Fruit fly (Drosophila melanogaster): ENCODE results near the gene Spn77Bc.

The Spn77Bc gene

dm6 chr3L:20385969-20386370, 43.5 kb downstream of the Spn77Bc start (continued):
- TF ChIP-seq CG4360 (GFP tag; IDR thresholded peaks at IDR 0.05) = no peak
- TF ChIP-seq CG5953 (GFP tag; IDR thresholded peaks at IDR 0.05) = no peak
- peak; percentile 13 for TF ChIP-seq Dek (tag; optimal IDR thresholded peaks at IDR 0.05)
- no peak for TF ChIP-seq Side (GFP tag; optimal IDR thresholded peaks at IDR 0.05)
- TF ChIP-seq Dref (GFP tag; IDR thresholded peaks at IDR 0.05) = 0 out of 2 replicates have a peak, but pooled peaks have one; percentile 15
- TF ChIP-seq CG15073 (GFP tag; optimal IDR thresholded peaks at IDR 0.05) = no peak
- TF ChIP-seq crp (GFP tag; optimal IDR thresholded peaks at IDR 0.05) = no peak
- no peak for TF ChIP-seq knrl (GFP tag; IDR thresholded peaks at IDR 0.05; ENCODE audit: partially characterized antibody)
- no peak for TF ChIP-seq HLH4C (GFP tag; IDR thresholded peaks at IDR 0.05; ENCODE audit: partially characterized antibody)
- TF ChIP-seq tgo (GFP tag; IDR thresholded peaks at IDR 0.05) = no peak
- no peak for TF ChIP-seq CG9797 (GFP tag; optimal IDR thresholded peaks at IDR 0.05)
- no peak for TF ChIP-seq CG10321 (GFP tag; IDR thresholded peaks at IDR 0.05)
- peak; percentile 72 for TF ChIP-seq Med (GFP tag)
- TF ChIP-seq pho (GFP tag; optimal IDR thresholded peaks at IDR 0.05) = no peak
- no peak for TF ChIP-seq CG8944 (GFP tag; optimal IDR thresholded peaks at IDR 0.05)
- TF ChIP-seq CG2875 (GFP tag; optimal IDR thresholded peaks at IDR 0.05) = no peak
- no peak for TF ChIP-seq kay (GFP tag; optimal IDR thresholded peaks at IDR 0.05)
- no peak for TF ChIP-seq Meics (GFP tag; optimal IDR thresholded peaks at IDR 0.05)
- peak; percentile 4 for TF ChIP-seq CG2678 (tag; optimal IDR thresholded peaks at IDR 0.05)
- peak; percentile 26; the same call in 1 of the 2 replicates for TF ChIP-seq CG13287 (GFP tag; IDR thresholded peaks at IDR 0.05; ENCODE audit: partially characterized antibody)
- TF ChIP-seq CG34376 (GFP tag; optimal IDR thresholded peaks at IDR 0.05) = peak; percentile 31
- TF ChIP-seq CG4404 (GFP tag; IDR thresholded peaks at IDR 0.05) = no peak
- no peak for TF ChIP-seq zfh2 (GFP tag; optimal IDR thresholded peaks at IDR 0.05)
- no peak for TF ChIP-seq Asciz (GFP tag; optimal IDR thresholded peaks at IDR 0.05)
- TF ChIP-seq gcm2 (GFP tag; optimal IDR thresholded peaks at IDR 0.05) = no peak
- TF ChIP-seq NC2α (GFP tag; optimal IDR thresholded peaks at IDR 0.05) = no peak
- no peak for TF ChIP-seq Ets65A (GFP tag)
- no peak for TF ChIP-seq CG3847 (GFP tag; IDR thresholded peaks at IDR 0.05)
- peak; percentile 51 for TF ChIP-seq B-H2 (GFP tag; optimal IDR thresholded peaks at IDR 0.05)
- no peak for TF ChIP-seq lmd (GFP tag; IDR thresholded peaks at IDR 0.05)
- no peak for TF ChIP-seq CG13424 (tag; optimal IDR thresholded peaks at IDR 0.05)
- TF ChIP-seq CG6175 (GFP tag; IDR thresholded peaks at IDR 0.05) = no peak
- TF ChIP-seq Gsc (GFP tag; IDR thresholded peaks at IDR 0.05) = no peak
- TF ChIP-seq cg (GFP tag; optimal IDR thresholded peaks at IDR 0.05) = peak; percentile 53
- TF ChIP-seq Elba2 (GFP tag; optimal IDR thresholded peaks at IDR 0.05) = no peak
- TF ChIP-seq CG6254 (GFP tag; optimal IDR thresholded peaks at IDR 0.05) = no peak
- no peak for TF ChIP-seq jing (GFP tag; optimal IDR thresholded peaks at IDR 0.05)
- TF ChIP-seq Ravus (GFP tag; IDR thresholded peaks at IDR 0.05) = no peak
- no peak for TF ChIP-seq CG6813 (GFP tag; optimal IDR thresholded peaks at IDR 0.05)
- no peak for TF ChIP-seq tin (GFP tag; optimal IDR thresholded peaks at IDR 0.05)
- TF ChIP-seq CG15269 (tag; optimal IDR thresholded peaks at IDR 0.05) = no peak
- TF ChIP-seq Hsf (GFP tag; optimal IDR thresholded peaks at IDR 0.05) = no peak
- TF ChIP-seq wor (GFP tag; IDR thresholded peaks at IDR 0.05) = no peak
- no peak for TF ChIP-seq CG1233 (GFP tag; optimal IDR thresholded peaks at IDR 0.05)
- no peak for TF ChIP-seq ato (GFP tag; IDR thresholded peaks at IDR 0.05; ENCODE audit: partially characterized antibody)
- peak; percentile 84 for TF ChIP-seq Adf1 (GFP tag; IDR thresholded peaks at IDR 0.05)
- TF ChIP-seq CG8281 (tag; optimal IDR thresholded peaks at IDR 0.05) = no peak
- TF ChIP-seq repo (GFP tag; optimal IDR thresholded peaks at IDR 0.05) = no peak
- no peak for TF ChIP-seq D (optimal IDR thresholded peaks at IDR 0.05)
- TF ChIP-seq D (GFP tag; optimal IDR thresholded peaks at IDR 0.05) = no peak
- 0 out of 2 replicates have a peak, but pooled peaks have one; percentile 12 for TF ChIP-seq ttk (GFP tag; IDR thresholded peaks at IDR 0.05)
- TF ChIP-seq Sox100B (GFP tag; optimal IDR thresholded peaks at IDR 0.05) = no peak
